Worm (Caenorhabditis elegans): ENCODE data around the gene Y116A8A.6.
"Not testable (repeated sequence)": the region's sequence is repeated elsewhere in the genome, so short reads cannot be mapped to it uniquely, and the experiment has no call there.

DNA sequence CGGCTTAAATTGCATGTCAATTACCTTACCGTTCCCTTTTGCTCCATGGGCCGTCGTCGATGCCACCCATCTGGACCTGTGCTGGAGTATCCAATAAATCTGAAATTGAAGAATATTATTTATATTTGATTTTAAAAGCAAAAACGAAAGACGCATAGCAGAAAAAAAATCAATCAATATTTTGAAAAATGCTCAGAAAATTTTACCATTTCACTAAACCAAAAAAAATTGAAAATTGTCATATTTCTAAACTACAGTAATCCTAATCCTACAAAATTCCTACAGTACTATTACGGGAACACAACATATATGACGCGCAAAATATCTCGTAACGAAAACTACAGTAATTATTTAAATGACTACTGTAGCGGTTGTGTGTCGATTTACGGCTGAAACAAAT is 14.3 kb upstream of the Y116A8A.6 start, which contains the start of gene Y116A8A.150:
- TF ChIP-seq ref-1 (GFP tag; conservative IDR thresholded peaks at IDR 0.05); ztf-29 (GFP tag; IDR thresholded peaks at IDR 0.05); T22C8.4 (GFP tag; IDR thresholded peaks at IDR 0.05); flt-1 (GFP tag; IDR thresholded peaks at IDR 0.05): not testable (repeated sequence)

All from whole organism, midembryonic.